Fruit fly (Drosophila melanogaster) whole organism, embryonic: ENCODE measurements around the gene CG31800.

Experiments
- Atf3 ChIP-seq: fragments of 200-800 bp; sonication (Bioruptor generic); optimal IDR thresholded peaks from 3 replicates; lab custom pipeline; 2016; ENCODE audit warnings: missing biosample characterization, missing genetic modification characterization
- Bdp1 ChIP-seq: fragments of 200-800 bp; sonication (Bioruptor generic); optimal IDR thresholded peaks from 3 replicates; lab custom pipeline; 2016; ENCODE audit warnings: missing biosample characterization, missing genetic modification characterization
- Bteb2 ChIP-seq: fragments of 200-800 bp; sonication (Bioruptor generic); optimal IDR thresholded peaks from 2 replicates; lab custom pipeline; 2016; ENCODE audit warnings: missing biosample characterization, missing genetic modification characterization
- CG10366 ChIP-seq: fragments of 200-800 bp; sonication (Bioruptor generic); IDR thresholded peaks from 2 replicates; pipeline ENCODE4 v1.3.6; 2022; ENCODE audit warnings: missing biosample characterization, missing genetic modification characterization
- CG10565 ChIP-seq: fragments of 200-800 bp; sonication (Bioruptor generic); optimal IDR thresholded peaks from 3 replicates; lab custom pipeline; 2016; ENCODE audit warnings: missing biosample characterization, mild to moderate bottlenecking, missing genetic modification characterization
- CG11695 ChIP-seq: fragments of 200-800 bp; sonication (Bioruptor generic); IDR thresholded peaks from 3 replicates; pipeline ENCODE4 v1.3.6; 2022; ENCODE audit warnings: missing biosample characterization, missing genetic modification characterization
- CG14860 ChIP-seq: fragments of 200-800 bp; sonication (Bioruptor generic); IDR thresholded peaks from 3 replicates; pipeline ENCODE4 v1.3.6; 2022; ENCODE audit warnings: missing biosample characterization, missing genetic modification characterization; ENCODE audit not compliant: partially characterized antibody
- CG1602 ChIP-seq: fragments of 200-800 bp; sonication (Bioruptor generic); optimal IDR thresholded peaks from 3 replicates; lab custom pipeline; 2016; ENCODE audit warnings: missing biosample characterization, missing genetic modification characterization
- CG16779 ChIP-seq: fragments of 200-800 bp; sonication (Bioruptor generic); IDR thresholded peaks from 2 replicates; pipeline ENCODE4 v1.3.6; 2022; ENCODE audit warnings: missing biosample characterization, missing genetic modification characterization
- CG17802 ChIP-seq: fragments of 200-800 bp; sonication (Bioruptor generic); optimal IDR thresholded peaks from 2 replicates; lab custom pipeline; 2018; ENCODE audit warnings: missing biosample characterization, mild to moderate bottlenecking, missing genetic modification characterization, moderate library complexity
- CG1792 ChIP-seq: fragments of 200-800 bp; sonication (Bioruptor generic); optimal IDR thresholded peaks from 2 replicates; lab custom pipeline; 2016; ENCODE audit warnings: missing biosample characterization, missing genetic modification characterization
- CG2116 ChIP-seq: fragments of 200-800 bp; sonication (Bioruptor generic); optimal IDR thresholded peaks from 3 replicates; lab custom pipeline; 2018; ENCODE audit warnings: missing biosample characterization, mild to moderate bottlenecking, missing genetic modification characterization
- CG2202 ChIP-seq: fragments of 200-800 bp; sonication (Bioruptor generic); optimal IDR thresholded peaks from 2 replicates; lab custom pipeline; 2018; ENCODE audit warnings: missing biosample characterization, mild to moderate bottlenecking, missing genetic modification characterization
- CG2889 ChIP-seq: fragments of 200-800 bp; sonication (Bioruptor generic); IDR thresholded peaks from 3 replicates; pipeline ENCODE4 v1.3.6; 2022; ENCODE audit warnings: missing biosample characterization, missing genetic modification characterization
- CG30020 ChIP-seq: fragments of 200-800 bp; optimal IDR thresholded peaks from 2 replicates; lab custom pipeline; 2019; ENCODE audit warnings: missing biosample characterization, mild to moderate bottlenecking, missing genetic modification characterization, moderate library complexity
- CG34422 ChIP-seq: fragments of 200-800 bp; sonication (Bioruptor generic); IDR thresholded peaks from 3 replicates; pipeline ENCODE4 v1.3.6; 2022; ENCODE audit warnings: missing biosample characterization, missing genetic modification characterization
- CG3847 ChIP-seq: fragments of 200-800 bp; sonication (Bioruptor generic); IDR thresholded peaks from 2 replicates; pipeline ENCODE4 v1.3.6; 2022; ENCODE audit warnings: missing biosample characterization, missing genetic modification characterization
- CG5180 ChIP-seq: fragments of 200-800 bp; sonication (Bioruptor generic); optimal IDR thresholded peaks from 3 replicates; lab custom pipeline; 2017; ENCODE audit warnings: missing biosample characterization, missing genetic modification characterization, mild to moderate bottlenecking, moderate library complexity, missing genetic modification reagents
- CG6254 ChIP-seq: fragments of 200-800 bp; sonication (Bioruptor generic); optimal IDR thresholded peaks from 3 replicates; lab custom pipeline; 2017; ENCODE audit warnings: mild to moderate bottlenecking, missing biosample characterization, missing genetic modification reagents, missing genetic modification characterization
- CG6683 ChIP-seq: fragments of 200-800 bp; sonication (Bioruptor generic); optimal IDR thresholded peaks from 2 replicates; lab custom pipeline; 2017; ENCODE audit warnings: missing biosample characterization, mild to moderate bottlenecking, missing genetic modification characterization, missing genetic modification reagents
- CG9797 ChIP-seq: fragments of 200-800 bp; sonication (Bioruptor generic); optimal IDR thresholded peaks from 3 replicates; lab custom pipeline; 2018; ENCODE audit warnings: missing biosample characterization, mild to moderate bottlenecking, missing genetic modification characterization
- D19B ChIP-seq: fragments of 200-800 bp; sonication (Bioruptor generic); optimal IDR thresholded peaks from 2 replicates; lab custom pipeline; 2017; ENCODE audit warnings: missing biosample characterization, mild to moderate bottlenecking, missing genetic modification characterization
- Doc2 ChIP-seq: fragments of 200-800 bp; sonication (Bioruptor generic); IDR thresholded peaks from 2 replicates; pipeline ENCODE4 v1.3.6; 2022; ENCODE audit warnings: missing biosample characterization, missing genetic modification characterization
- Dp ChIP-seq: fragments of 200-800 bp; sonication (Bioruptor generic); optimal IDR thresholded peaks from 2 replicates; lab custom pipeline; 2018; ENCODE audit warnings: missing biosample characterization, mild to moderate bottlenecking, missing genetic modification characterization, moderate library complexity
- Dref ChIP-seq: fragments of 200-800 bp; sonication (Bioruptor generic); IDR thresholded peaks from 2 replicates; pipeline ENCODE4 v1.3.6; 2022; ENCODE audit warnings: missing biosample characterization, missing genetic modification characterization
- E2f1 ChIP-seq: fragments of 200-800 bp; sonication (Bioruptor generic); IDR thresholded peaks from 2 replicates; pipeline ENCODE4 v1.3.6; 2022; ENCODE audit warnings: missing biosample characterization, missing genetic modification characterization
- Ets97D ChIP-seq: fragments of 200-800 bp; sonication (Bioruptor generic); optimal IDR thresholded peaks from 3 replicates; lab custom pipeline; 2016; ENCODE audit warnings: missing biosample characterization, missing genetic modification characterization
- Fer3 ChIP-seq: fragments of 200-800 bp; sonication (Bioruptor generic); optimal IDR thresholded peaks from 2 replicates; lab custom pipeline; 2018; ENCODE audit warnings: missing biosample characterization, mild to moderate bottlenecking, missing genetic modification characterization, moderate library complexity
- Hmr ChIP-seq: fragments of 200-800 bp; sonication (Bioruptor generic); optimal IDR thresholded peaks from 3 replicates; lab custom pipeline; 2017; ENCODE audit warnings: mild to moderate bottlenecking, missing biosample characterization, missing genetic modification reagents, missing genetic modification characterization
- Lpt ChIP-seq: fragments of >200 bp; optimal IDR thresholded peaks from 2 replicates; lab custom pipeline; 2018; ENCODE audit warnings: missing biosample characterization, missing genetic modification characterization
- NC2β ChIP-seq: fragments of 200-800 bp; sonication (Bioruptor generic); optimal IDR thresholded peaks from 2 replicates; lab custom pipeline; 2016; ENCODE audit warnings: missing biosample characterization, missing genetic modification characterization
- Rfx ChIP-seq: fragments of 200-800 bp; sonication (Bioruptor generic); IDR thresholded peaks from 2 replicates; pipeline ENCODE4 v1.3.6; 2022; ENCODE audit warnings: missing biosample characterization, missing genetic modification characterization
- Sin3A ChIP-seq: fragments of >200 bp; optimal IDR thresholded peaks from 2 replicates; lab custom pipeline; 2018
- ara ChIP-seq: fragments of 200-800 bp; sonication (Bioruptor generic); IDR thresholded peaks from 2 replicates; pipeline ENCODE4 v1.3.6; 2022; ENCODE audit warnings: missing biosample characterization, missing genetic modification characterization
- az2 ChIP-seq: fragments of 200-800 bp; sonication (Bioruptor generic); optimal IDR thresholded peaks from 3 replicates; lab custom pipeline; 2016; ENCODE audit warnings: missing biosample characterization, missing genetic modification characterization
- chn ChIP-seq: fragments of 200-800 bp; sonication (Bioruptor generic); optimal IDR thresholded peaks from 2 replicates; lab custom pipeline; 2016; ENCODE audit warnings: missing biosample characterization, missing genetic modification characterization
- gt ChIP-seq: fragments of 200-800 bp; sonication (Bioruptor generic); IDR thresholded peaks from 2 replicates; pipeline ENCODE4 v1.3.6; 2022; ENCODE audit warnings: missing biosample characterization, missing genetic modification characterization
- ham ChIP-seq: fragments of 200-800 bp; sonication (Bioruptor generic); IDR thresholded peaks from 2 replicates; pipeline ENCODE4 v1.3.6; 2022; ENCODE audit warnings: missing biosample characterization, missing genetic modification characterization
- hth ChIP-seq: fragments of >200 bp; optimal IDR thresholded peaks from 2 replicates; lab custom pipeline; 2017; ENCODE audit warnings: inconsistent platforms
- jigr1 ChIP-seq: fragments of 200-800 bp; sonication (Bioruptor generic); IDR thresholded peaks from 3 replicates; pipeline ENCODE4 v1.3.6; 2022; ENCODE audit warnings: missing biosample characterization, missing genetic modification characterization
- jing ChIP-seq: fragments of 200-800 bp; sonication (Bioruptor generic); optimal IDR thresholded peaks from 2 replicates; lab custom pipeline; 2018; ENCODE audit warnings: missing biosample characterization, mild to moderate bottlenecking, missing genetic modification characterization
- nerfin-2 ChIP-seq: fragments of 200-800 bp; sonication (Bioruptor generic); IDR thresholded peaks from 2 replicates; pipeline ENCODE4 v1.3.6; 2022; ENCODE audit warnings: missing biosample characterization, missing genetic modification characterization; ENCODE audit not compliant: partially characterized antibody
- onecut ChIP-seq: fragments of 200-800 bp; sonication (Bioruptor generic); IDR thresholded peaks from 2 replicates; pipeline ENCODE4 v1.3.6; 2022; ENCODE audit warnings: missing biosample characterization, missing genetic modification characterization
- sim ChIP-seq: fragments of 200-800 bp; sonication (Bioruptor generic); IDR thresholded peaks from 2 replicates; pipeline ENCODE4 v1.3.6; 2022; ENCODE audit warnings: missing biosample characterization, missing genetic modification characterization
- slp2 ChIP-seq: fragments of 200-800 bp; sonication (Bioruptor generic); optimal IDR thresholded peaks from 2 replicates; lab custom pipeline; 2016; ENCODE audit warnings: missing biosample characterization, missing genetic modification characterization
- tx ChIP-seq: fragments of 200-800 bp; sonication (Bioruptor generic); optimal IDR thresholded peaks from 2 replicates; lab custom pipeline; 2016; ENCODE audit warnings: missing biosample characterization, missing genetic modification characterization
- unpg ChIP-seq: fragments of 200-800 bp; sonication (Bioruptor generic); optimal IDR thresholded peaks from 3 replicates; lab custom pipeline; 2018; ENCODE audit warnings: missing biosample characterization, mild to moderate bottlenecking, missing genetic modification characterization, moderate library complexity
- vnd ChIP-seq: fragments of 200-800 bp; sonication (Bioruptor generic); IDR thresholded peaks from 3 replicates; pipeline ENCODE4 v1.3.6; 2022; ENCODE audit warnings: missing biosample characterization, missing genetic modification characterization; ENCODE audit not compliant: partially characterized antibody
- wdn ChIP-seq: fragments of 200-800 bp; sonication (Bioruptor generic); IDR thresholded peaks from 2 replicates; pipeline ENCODE4 v1.3.6; 2022; ENCODE audit warnings: missing biosample characterization, missing genetic modification characterization
- zfh1 ChIP-seq: fragments of 200-800 bp; sonication (Bioruptor generic); IDR thresholded peaks from 3 replicates; pipeline ENCODE4 v1.3.6; 2022; ENCODE audit warnings: missing biosample characterization, missing genetic modification characterization

CG31800 gene

DNA sequence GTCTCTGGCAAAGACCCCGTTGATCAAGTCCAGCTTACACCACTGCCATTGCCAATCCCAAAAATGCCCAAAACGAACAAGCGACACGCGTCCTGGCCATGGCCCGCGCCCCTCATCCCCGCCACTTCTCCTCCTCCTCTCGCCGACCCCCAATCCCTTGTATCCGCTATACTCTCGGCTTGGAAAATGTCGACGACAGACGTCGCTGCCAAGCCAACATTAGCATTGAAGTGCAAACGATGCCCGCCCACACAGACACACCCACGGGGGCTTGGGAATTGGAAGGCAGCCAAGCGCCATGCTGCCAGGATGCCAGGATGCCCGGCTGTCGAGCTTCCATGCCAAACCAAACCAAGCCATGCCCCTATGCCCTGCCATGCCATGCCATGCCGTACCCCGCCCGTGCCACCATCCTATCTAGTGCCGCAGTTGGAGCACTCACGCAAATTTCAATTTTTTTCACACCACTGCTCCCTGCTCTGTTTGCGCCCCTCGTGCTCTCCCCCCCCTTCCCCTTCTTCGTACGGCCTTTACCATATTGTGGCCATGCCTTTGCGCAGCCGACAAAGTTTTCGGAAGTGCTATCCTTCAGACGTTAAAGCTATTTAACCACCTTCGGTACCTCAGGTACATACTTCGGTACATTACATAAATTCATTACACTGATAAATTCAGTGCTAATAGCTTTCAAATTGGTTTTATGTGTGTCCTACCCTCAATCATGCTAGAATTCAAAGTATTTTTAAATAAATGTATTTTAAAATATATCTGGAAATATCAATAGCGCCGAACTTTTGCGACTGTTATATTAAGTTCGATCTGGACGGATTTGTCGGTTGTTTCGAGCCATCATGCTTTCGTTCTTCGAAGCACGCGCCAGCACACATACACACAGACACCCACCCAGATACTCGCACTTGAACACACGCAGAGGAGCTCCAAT is 12.8 kb downstream of the CG31800 start (continued):
- TF ChIP-seq CG5180 (GFP tag; lab: Kevin White, UChicago) (peak; percentile 58), CG3847 (GFP tag; lab: Robert Waterston, UW) (peak; percentile 69), gt (GFP tag; lab: Robert Waterston, UW) (no peak), az2 (GFP tag; lab: Kevin White, UChicago) (peak; percentile 75), CG14860 (no peak), NC2β (no peak), Dref (GFP tag; lab: Robert Waterston, UW) (no peak), CG2889 (GFP tag; lab: Robert Waterston, UW) (peak; percentile 38; the same call in 1 of the 3 replicates), Ets97D (no peak), Fer3 (tag; lab: Kevin White, UChicago) (peak; percentile 68), CG2202 (peak; percentile 66), E2f1 (peak; percentile 44; the same call in 1 of the 2 replicates), CG16779 (GFP tag; lab: Robert Waterston, UW) (no peak), onecut (GFP tag; lab: Robert Waterston, UW) (peak; percentile 55), zfh1 (GFP tag; lab: Robert Waterston, UW) (peak; percentile 88), Bdp1 (peak; percentile 35), slp2 (GFP tag; lab: Kevin White, UChicago) (peak; percentile 30), Doc2 (no peak), Atf3 (GFP tag; lab: Kevin White, UChicago) (no peak), Sin3A (lab: Kevin White, UChicago) (no peak), ham (GFP tag; lab: Robert Waterston, UW) (no peak), chn (peak; percentile 49), CG6683 (GFP tag; lab: Kevin White, UChicago) (peak; percentile 63), vnd (GFP tag; lab: Robert Waterston, UW) (no peak), jigr1 (GFP tag; lab: Robert Waterston, UW) (no peak), CG17802 (tag; lab: Kevin White, UChicago) (peak; percentile 16), hth (lab: Kevin White, UChicago) (no peak), CG10366 (GFP tag; lab: Robert Waterston, UW) (peak; percentile 71), CG10565 (no peak), Lpt (no peak), jing (peak; percentile 43), CG2116 (GFP tag; lab: Kevin White, UChicago) (peak; percentile 29), Bteb2 (GFP tag; lab: Kevin White, UChicago) (peak; percentile 1), CG11695 (GFP tag; lab: Robert Waterston, UW) (peak; percentile 79), tx (GFP tag; lab: Kevin White, UChicago) (no peak), CG34422 (GFP tag; lab: Robert Waterston, UW) (0 out of 3 replicates have a peak, but pooled peaks have one; percentile 22), unpg (GFP tag; lab: Kevin White, UChicago) (peak; percentile 78), CG1602 (GFP tag; lab: Kevin White, UChicago) (peak; percentile 68), wdn (GFP tag; lab: Robert Waterston, UW) (peak; percentile 47; the same call in 1 of the 2 replicates), Rfx (GFP tag; lab: Robert Waterston, UW) (peak; percentile 81), CG9797 (GFP tag; lab: Kevin White, UChicago) (no peak), CG1792 (no peak), sim (GFP tag; lab: Robert Waterston, UW) (no peak), Dp (GFP tag; lab: Kevin White, UChicago) (no peak), CG6254 (GFP tag; lab: Kevin White, UChicago) (peak; percentile 49), D19B (GFP tag; lab: Kevin White, UChicago) (peak; percentile 52), CG30020 (tag; lab: Kevin White, UChicago) (peak; percentile 45), Hmr (peak; percentile 90), ara (peak; percentile 49; the same call in 1 of the 2 replicates), nerfin-2 (GFP tag; lab: Robert Waterston, UW) (no peak)
